Fruit fly (Drosophila melanogaster) whole organism, embryonic: ENCODE results near the gene Rexo5.

ENCODE experiments used
- ATbp ChIP-seq: fragments of 200-800 bp; sonication (Bioruptor generic); optimal IDR thresholded peaks from 2 replicates; lab custom pipeline; 2017; ENCODE audit warnings: missing biosample characterization, mild to moderate bottlenecking, missing genetic modification characterization, missing genetic modification reagents
- Atf-2 ChIP-seq: fragments of 200-800 bp; sonication (Bioruptor generic); optimal IDR thresholded peaks from 2 replicates; lab custom pipeline; 2016; ENCODE audit warnings: missing biosample characterization, missing genetic modification characterization
- Bteb2 ChIP-seq: fragments of 200-800 bp; sonication (Bioruptor generic); optimal IDR thresholded peaks from 2 replicates; lab custom pipeline; 2016; ENCODE audit warnings: missing biosample characterization, missing genetic modification characterization
- C15 ChIP-seq: fragments of 200-800 bp; sonication (Bioruptor generic); IDR thresholded peaks from 3 replicates; pipeline ENCODE4 v1.3.6; 2022; ENCODE audit warnings: missing biosample characterization, missing genetic modification characterization
- CG10321 ChIP-seq: fragments of 200-800 bp; sonication (Bioruptor generic); IDR thresholded peaks from 2 replicates; pipeline ENCODE4 v1.3.6; 2022; ENCODE audit warnings: missing biosample characterization, missing genetic modification characterization
- CG10959 ChIP-seq: fragments of 200-800 bp; sonication (Bioruptor generic); IDR thresholded peaks from 2 replicates; pipeline ENCODE4 v1.3.6; 2022; ENCODE audit warnings: missing biosample characterization, missing genetic modification characterization
- CG11247 ChIP-seq: fragments of 200-800 bp; sonication (Bioruptor generic); IDR thresholded peaks from 2 replicates; pipeline ENCODE4 v1.3.6; 2022; ENCODE audit warnings: missing biosample characterization, missing genetic modification characterization
- CG11456 ChIP-seq: fragments of 200-800 bp; sonication (Bioruptor generic); IDR thresholded peaks from 3 replicates; pipeline ENCODE4 v1.3.6; 2022; ENCODE audit warnings: missing biosample characterization, missing genetic modification characterization
- CG13123 ChIP-seq: fragments of 200-800 bp; sonication (Bioruptor generic); optimal IDR thresholded peaks from 2 replicates; lab custom pipeline; 2016; ENCODE audit warnings: missing biosample characterization, missing genetic modification characterization
- CG13296 ChIP-seq: fragments of 200-800 bp; sonication (Bioruptor generic); optimal IDR thresholded peaks from 3 replicates; lab custom pipeline; 2018; ENCODE audit warnings: missing biosample characterization, mild to moderate bottlenecking, missing genetic modification characterization
- CG1529 ChIP-seq: fragments of 200-800 bp; sonication (Bioruptor generic); optimal IDR thresholded peaks from 3 replicates; lab custom pipeline; 2018; ENCODE audit warnings: missing biosample characterization, missing genetic modification characterization
- CG1602 ChIP-seq: fragments of 200-800 bp; sonication (Bioruptor generic); optimal IDR thresholded peaks from 3 replicates; lab custom pipeline; 2016; ENCODE audit warnings: missing biosample characterization, missing genetic modification characterization
- CG17186 ChIP-seq: fragments of 200-800 bp; sonication (Bioruptor generic); optimal IDR thresholded peaks from 3 replicates; lab custom pipeline; 2017; ENCODE audit warnings: missing biosample characterization, missing genetic modification reagents, missing genetic modification characterization
- CG17912 ChIP-seq: fragments of 200-800 bp; sonication (Bioruptor generic); optimal IDR thresholded peaks from 2 replicates; lab custom pipeline; 2018; ENCODE audit warnings: missing biosample characterization, mild to moderate bottlenecking, missing genetic modification characterization
- CG18011 ChIP-seq: fragments of 200-800 bp; sonication (Bioruptor generic); optimal IDR thresholded peaks from 2 replicates; lab custom pipeline; 2017; ENCODE audit warnings: missing biosample characterization, missing genetic modification characterization, mild to moderate bottlenecking, moderate library complexity, missing genotype
- CG2199 ChIP-seq: fragments of 200-800 bp; sonication (Bioruptor generic); IDR thresholded peaks from 3 replicates; pipeline ENCODE4 v1.3.6; 2022; ENCODE audit warnings: missing biosample characterization, missing genetic modification characterization
- CG2712 ChIP-seq: fragments of 200-800 bp; optimal IDR thresholded peaks from 3 replicates; lab custom pipeline; 2019; ENCODE audit warnings: missing biosample characterization, mild to moderate bottlenecking, missing genetic modification characterization, moderate library complexity
- CG2889 ChIP-seq: fragments of 200-800 bp; sonication (Bioruptor generic); IDR thresholded peaks from 3 replicates; pipeline ENCODE4 v1.3.6; 2022; ENCODE audit warnings: missing biosample characterization, missing genetic modification characterization
- CG3163 ChIP-seq: fragments of 200-800 bp; sonication (Bioruptor generic); optimal IDR thresholded peaks from 3 replicates; lab custom pipeline; 2016; ENCODE audit warnings: missing biosample characterization, missing genetic modification characterization
- CG32532 ChIP-seq: fragments of 200-800 bp; sonication (Bioruptor generic); IDR thresholded peaks from 2 replicates; pipeline ENCODE4 v1.3.6; 2022; ENCODE audit warnings: missing biosample characterization, missing genetic modification characterization
- CG3847 ChIP-seq: fragments of 200-800 bp; sonication (Bioruptor generic); IDR thresholded peaks from 2 replicates; pipeline ENCODE4 v1.3.6; 2022; ENCODE audit warnings: missing biosample characterization, missing genetic modification characterization
- CG4328 ChIP-seq: fragments of 200-800 bp; sonication (Bioruptor generic); optimal IDR thresholded peaks from 3 replicates; lab custom pipeline; 2017; ENCODE audit warnings: missing biosample characterization, missing genetic modification reagents, missing genetic modification characterization
- CG6254 ChIP-seq: fragments of 200-800 bp; sonication (Bioruptor generic); optimal IDR thresholded peaks from 3 replicates; lab custom pipeline; 2017; ENCODE audit warnings: mild to moderate bottlenecking, missing biosample characterization, missing genetic modification reagents, missing genetic modification characterization
- CG7357 ChIP-seq: fragments of 200-800 bp; sonication (Bioruptor generic); IDR thresholded peaks from 3 replicates; pipeline ENCODE4 v1.3.6; 2022; ENCODE audit warnings: missing biosample characterization, missing genetic modification characterization
- CG9215 ChIP-seq: fragments of 200-800 bp; sonication (Bioruptor generic); IDR thresholded peaks from 2 replicates; pipeline ENCODE4 v1.3.6; 2022; ENCODE audit warnings: missing biosample characterization, missing genetic modification characterization
- CoRest ChIP-seq: fragments of 200-800 bp; sonication (Bioruptor generic); optimal IDR thresholded peaks from 3 replicates; lab custom pipeline; 2018; ENCODE audit warnings: missing biosample characterization, mild to moderate bottlenecking, missing genetic modification characterization, moderate library complexity
- Ets65A ChIP-seq: fragments of 200-800 bp; sonication (Bioruptor generic); peaks from one replicate; lab custom pipeline; 2016; ENCODE audit warnings: missing biosample characterization, missing genetic modification characterization
- Gug ChIP-seq: fragments of 200-800 bp; sonication (Bioruptor generic); IDR thresholded peaks from 4 replicates; pipeline ENCODE4 v1.3.6; 2022; ENCODE audit warnings: missing biosample characterization, missing genetic modification characterization
- Hand ChIP-seq: fragments of 200-800 bp; sonication (Bioruptor generic); optimal IDR thresholded peaks from 2 replicates; lab custom pipeline; 2017; ENCODE audit warnings: mild to moderate bottlenecking, missing biosample characterization, missing genetic modification reagents, missing genetic modification characterization
- Nf-YB ChIP-seq: fragments of 200-800 bp; sonication (Bioruptor generic); optimal IDR thresholded peaks from 3 replicates; lab custom pipeline; 2019; ENCODE audit warnings: missing biosample characterization, mild to moderate bottlenecking, missing genetic modification characterization, moderate library complexity
- Rfx ChIP-seq: fragments of 200-800 bp; sonication (Bioruptor generic); IDR thresholded peaks from 2 replicates; pipeline ENCODE4 v1.3.6; 2022; ENCODE audit warnings: missing biosample characterization, missing genetic modification characterization
- Six4 ChIP-seq: fragments of 200-800 bp; sonication (Bioruptor generic); optimal IDR thresholded peaks from 2 replicates; lab custom pipeline; 2016; ENCODE audit warnings: missing biosample characterization, missing genetic modification characterization
- az2 ChIP-seq: fragments of 200-800 bp; sonication (Bioruptor generic); optimal IDR thresholded peaks from 3 replicates; lab custom pipeline; 2016; ENCODE audit warnings: missing biosample characterization, missing genetic modification characterization
- crol ChIP-seq: fragments of 200-800 bp; sonication (Bioruptor generic); IDR thresholded peaks from 2 replicates; pipeline ENCODE4 v1.3.6; 2022; ENCODE audit warnings: missing biosample characterization, missing genetic modification characterization
- dm ChIP-seq: fragments of 200-800 bp; sonication (Bioruptor generic); optimal IDR thresholded peaks from 3 replicates; lab custom pipeline; 2016; ENCODE audit warnings: missing biosample characterization, missing genetic modification characterization
- dmrt11E ChIP-seq: fragments of 200-800 bp; sonication (Bioruptor generic); optimal IDR thresholded peaks from 3 replicates; lab custom pipeline; 2018; ENCODE audit warnings: missing biosample characterization, mild to moderate bottlenecking, missing genetic modification characterization, moderate library complexity
- ewg ChIP-seq: fragments of 200-800 bp; sonication (Bioruptor generic); optimal IDR thresholded peaks from 3 replicates; lab custom pipeline; 2017; ENCODE audit warnings: mild to moderate bottlenecking, missing biosample characterization, missing genetic modification reagents, missing genetic modification characterization
- gce ChIP-seq: fragments of 200-800 bp; sonication (Bioruptor generic); IDR thresholded peaks from 3 replicates; pipeline ENCODE4 v1.3.6; 2022; ENCODE audit warnings: missing biosample characterization, missing genetic modification characterization
- gcm2 ChIP-seq: fragments of 200-800 bp; sonication (Bioruptor generic); optimal IDR thresholded peaks from 2 replicates; lab custom pipeline; 2016; ENCODE audit warnings: missing biosample characterization, missing genetic modification characterization
- gt ChIP-seq: fragments of 200-800 bp; sonication (Bioruptor generic); IDR thresholded peaks from 2 replicates; pipeline ENCODE4 v1.3.6; 2022; ENCODE audit warnings: missing biosample characterization, missing genetic modification characterization
- kni ChIP-seq: fragments of 200-800 bp; sonication (Bioruptor generic); optimal IDR thresholded peaks from 3 replicates; lab custom pipeline; 2017; ENCODE audit warnings: mild to moderate bottlenecking, missing biosample characterization, missing genetic modification reagents, missing genetic modification characterization
- lab ChIP-seq: fragments of 200-800 bp; sonication (Bioruptor generic); optimal IDR thresholded peaks from 3 replicates; lab custom pipeline; 2017; ENCODE audit warnings: missing biosample characterization, missing genetic modification characterization, mild to moderate bottlenecking, moderate library complexity, missing genetic modification reagents
- maf-S ChIP-seq: fragments of 200-800 bp; sonication (Bioruptor generic); optimal IDR thresholded peaks from 2 replicates; lab custom pipeline; 2016; ENCODE audit warnings: missing biosample characterization, missing genetic modification characterization
- pb ChIP-seq: fragments of 200-800 bp; sonication (Bioruptor generic); optimal IDR thresholded peaks from 3 replicates; lab custom pipeline; 2016; ENCODE audit warnings: missing biosample characterization, missing genetic modification characterization
- row ChIP-seq: fragments of 200-800 bp; sonication (Bioruptor generic); IDR thresholded peaks from 3 replicates; pipeline ENCODE4 v1.3.6; 2022; ENCODE audit warnings: missing biosample characterization, missing genetic modification characterization
- scrt ChIP-seq: fragments of 200-800 bp; sonication (Bioruptor generic); optimal IDR thresholded peaks from 2 replicates; lab custom pipeline; 2018; ENCODE audit warnings: missing biosample characterization, mild to moderate bottlenecking, missing genetic modification characterization, moderate library complexity
- seq ChIP-seq: fragments of 200-800 bp; sonication (Bioruptor generic); IDR thresholded peaks from 2 replicates; pipeline ENCODE4 v1.3.6; 2022; ENCODE audit warnings: missing biosample characterization, missing genetic modification characterization
- sob ChIP-seq: fragments of 200-800 bp; sonication (Bioruptor generic); IDR thresholded peaks from 2 replicates; pipeline ENCODE4 v1.3.6; 2022; ENCODE audit warnings: missing biosample characterization, missing genetic modification characterization
- toy ChIP-seq: fragments of 200-800 bp; sonication (Bioruptor generic); IDR thresholded peaks from 2 replicates; pipeline ENCODE4 v1.3.6; 2022; ENCODE audit warnings: missing biosample characterization, missing genetic modification characterization
- tx ChIP-seq: fragments of 200-800 bp; sonication (Bioruptor generic); optimal IDR thresholded peaks from 2 replicates; lab custom pipeline; 2016; ENCODE audit warnings: missing biosample characterization, missing genetic modification characterization
- wdn ChIP-seq: fragments of 200-800 bp; sonication (Bioruptor generic); IDR thresholded peaks from 2 replicates; pipeline ENCODE4 v1.3.6; 2022; ENCODE audit warnings: missing biosample characterization, missing genetic modification characterization
- zen ChIP-seq: fragments of 200-800 bp; sonication (Bioruptor generic); optimal IDR thresholded peaks from 3 replicates; lab custom pipeline; 2018; ENCODE audit warnings: missing biosample characterization, mild to moderate bottlenecking, missing genetic modification characterization, moderate library complexity
- zen2 ChIP-seq: fragments of 200-800 bp; sonication (Bioruptor generic); IDR thresholded peaks from 3 replicates; pipeline ENCODE4 v1.3.6; 2022; ENCODE audit warnings: missing biosample characterization, missing genetic modification characterization; ENCODE audit not compliant: partially characterized antibody

The Rexo5 gene

dm6 chr3L:6605925-6606324 lies 2.4 kb downstream of the Rexo5 start, which contains the start of gene zpg (continued):
- peak; percentile 72 for TF ChIP-seq CG3847 (GFP tag; lab: Robert Waterston, UW)
- TF ChIP-seq CG1602: no peak
- no peak for TF ChIP-seq CG2712 (tag; lab: Kevin White, UChicago)
- no peak for TF ChIP-seq Hand (GFP tag; lab: Kevin White, UChicago)
- no peak for TF ChIP-seq Bteb2 (GFP tag; lab: Kevin White, UChicago)
- no peak for TF ChIP-seq CG1529
- TF ChIP-seq CG4328 (GFP tag; lab: Kevin White, UChicago): no peak
- TF ChIP-seq CG7357 (GFP tag; lab: Robert Waterston, UW): no peak
- no peak for TF ChIP-seq az2
- no peak for TF ChIP-seq dmrt11E (tag; lab: Kevin White, UChicago)
- no peak for TF ChIP-seq Six4
- TF ChIP-seq kni (GFP tag; lab: Kevin White, UChicago): no peak
- TF ChIP-seq CG32532: 0 out of 2 replicates have a peak, but pooled peaks have one; percentile 15
- peak; percentile 74; the same call in 2 of the 3 replicates for TF ChIP-seq row (GFP tag; lab: Robert Waterston, UW)
- peak; percentile 98 for TF ChIP-seq dm (GFP tag; lab: Kevin White, UChicago)
- TF ChIP-seq CG9215 (GFP tag; lab: Robert Waterston, UW): no peak
- TF ChIP-seq ewg (GFP tag; lab: Kevin White, UChicago): peak; percentile 30
- peak; percentile 51; the same call in 1 of the 2 replicates for TF ChIP-seq sob
- no peak for TF ChIP-seq CG3163 (GFP tag; lab: Kevin White, UChicago)
- TF ChIP-seq crol (GFP tag; lab: Robert Waterston, UW): no peak
- TF ChIP-seq Atf-2 (GFP tag; lab: Kevin White, UChicago): no peak
- no peak for TF ChIP-seq CG13296 (GFP tag; lab: Kevin White, UChicago)
- no peak for TF ChIP-seq toy
- TF ChIP-seq seq (GFP tag; lab: Robert Waterston, UW): no peak
- no peak for TF ChIP-seq gcm2
- TF ChIP-seq CoRest (tag; lab: Kevin White, UChicago): peak; percentile 62
- TF ChIP-seq tx (GFP tag; lab: Kevin White, UChicago): peak; percentile 18
- TF ChIP-seq CG2889 (GFP tag; lab: Robert Waterston, UW): no peak
- no peak for TF ChIP-seq gt (GFP tag; lab: Robert Waterston, UW)
- TF ChIP-seq CG17186: peak; percentile 39
- TF ChIP-seq gce: no peak
- no peak for TF ChIP-seq CG11456 (GFP tag; lab: Robert Waterston, UW)
- no peak for TF ChIP-seq zen
- no peak for TF ChIP-seq scrt (GFP tag; lab: Kevin White, UChicago)
- TF ChIP-seq CG10321 (GFP tag; lab: Robert Waterston, UW): peak; percentile 96
- no peak for TF ChIP-seq ATbp
- no peak for TF ChIP-seq pb (GFP tag; lab: Kevin White, UChicago)
- no peak for TF ChIP-seq CG13123 (GFP tag; lab: Kevin White, UChicago)
- TF ChIP-seq Gug (GFP tag; lab: Robert Waterston, UW): no peak
- TF ChIP-seq C15: no peak
- peak; percentile 99 for TF ChIP-seq CG18011
- no peak for TF ChIP-seq zen2 (GFP tag; lab: Robert Waterston, UW)
- TF ChIP-seq Nf-YB (GFP tag; lab: Kevin White, UChicago): no peak
- TF ChIP-seq lab (GFP tag; lab: Kevin White, UChicago): no peak
- peak; percentile 56 for TF ChIP-seq Rfx (GFP tag; lab: Robert Waterston, UW)
- no peak for TF ChIP-seq CG11247 (GFP tag; lab: Robert Waterston, UW)
- no peak for TF ChIP-seq maf-S
- TF ChIP-seq CG2199 (GFP tag; lab: Robert Waterston, UW): no peak
- peak; percentile 87 for TF ChIP-seq Ets65A (GFP tag; lab: Kevin White, UChicago)
- TF ChIP-seq CG17912 (GFP tag; lab: Kevin White, UChicago): peak; percentile 39
- no peak for TF ChIP-seq wdn (GFP tag; lab: Robert Waterston, UW)
- no peak for TF ChIP-seq CG6254 (GFP tag; lab: Kevin White, UChicago)
- TF ChIP-seq CG10959 (GFP tag; lab: Robert Waterston, UW): no peak
